Worm (Caenorhabditis elegans) whole organism, young adult: ENCODE results near the gene C33H5.2.
A peak's percentile ranks its signal among the peaks of the same experiment; 100 is the strongest.

Experiments used
- B0261.1 ChIP-seq: sonication (generic microtip); optimal IDR thresholded peaks from 2 replicates; lab custom pipeline; 2016; ENCODE audit warnings: mild to moderate bottlenecking, missing genetic modification characterization, moderate library complexity, missing compliant biosample characterization
- C17E4.6 ChIP-seq: fragments of 200-800 bp; sonication (Bioruptor generic); IDR thresholded peaks from 2 replicates; pipeline ENCODE4 v1.3.6; 2022; ENCODE audit warnings: missing genetic modification reagents, missing genetic modification characterization, missing compliant biosample characterization
- F33H1.4 ChIP-seq: fragments of 200-800 bp; sonication (Bioruptor generic); IDR thresholded peaks from 2 replicates; pipeline ENCODE4 v1.3.6; 2022; ENCODE audit warnings: missing genetic modification reagents, missing genetic modification characterization, missing compliant biosample characterization
- F37B4.10 ChIP-seq: fragments of 200-800 bp; sonication (Bioruptor generic); IDR thresholded peaks from 2 replicates; pipeline ENCODE4 v1.3.6; 2022; ENCODE audit warnings: missing genetic modification characterization, missing compliant biosample characterization
- F57A8.1 ChIP-seq: fragments of 200-800 bp; sonication (Bioruptor generic); optimal IDR thresholded peaks from 2 replicates; lab custom pipeline; 2018; ENCODE audit warnings: mild to moderate bottlenecking, missing genetic modification characterization, moderate library complexity, missing compliant biosample characterization
- T07F8.4 ChIP-seq: sonication (generic microtip); optimal IDR thresholded peaks from 2 replicates; lab custom pipeline; 2016; ENCODE audit warnings: mild to moderate bottlenecking, missing genetic modification characterization, moderate library complexity, missing compliant biosample characterization
- Y53G8AR.9 ChIP-seq: fragments of 200-800 bp; sonication (Bioruptor generic); conservative IDR thresholded peaks from 2 replicates; pipeline ENCODE4 v1.3.6; 2022; ENCODE audit warnings: missing genetic modification reagents, missing genetic modification characterization, missing compliant biosample characterization
- Y56A3A.18 ChIP-seq: fragments of 200-800 bp; sonication (Bioruptor generic); IDR thresholded peaks from 2 replicates; pipeline ENCODE4 v1.3.6; 2022; ENCODE audit warnings: missing genetic modification reagents, missing genetic modification characterization, missing compliant biosample characterization
- Y79H2A.3 ChIP-seq: fragments of 200-800 bp; sonication (Bioruptor generic); conservative IDR thresholded peaks from 2 replicates; pipeline ENCODE4 v1.3.6; 2022; ENCODE audit warnings: missing genetic modification reagents, missing genetic modification characterization, missing compliant biosample characterization
- ZK185.1 ChIP-seq: sonication (generic microtip); optimal IDR thresholded peaks from 2 replicates; lab custom pipeline; 2016; ENCODE audit warnings: mild to moderate bottlenecking, missing genetic modification characterization, missing compliant biosample characterization; ENCODE audit not compliant: poor library complexity, severe bottlenecking
- ama-1 ChIP-seq, 3 experiments: fragments of 150-350 bp in 1 of 3; sonication (generic microtip) in 2 of 3; optimal IDR thresholded peaks; 2 replicates each; lab custom pipeline; 2014 to 2018; ENCODE audit warnings: missing biosample characterization in 2 of 3, missing genetic modification characterization in 2 of 3, missing genetic modification reagents in 2 of 3
- aptf-3 ChIP-seq: fragments of 200-800 bp; sonication (Bioruptor generic); IDR thresholded peaks from 2 replicates; pipeline ENCODE4 v1.3.6; 2022; ENCODE audit warnings: missing genetic modification characterization, missing compliant biosample characterization
- atf-7 ChIP-seq: sonication (generic microtip); optimal IDR thresholded peaks from 2 replicates; lab custom pipeline; 2017; ENCODE audit warnings: mild to moderate bottlenecking, missing genetic modification characterization, missing compliant biosample characterization
- athp-1 ChIP-seq: sonication (generic microtip); optimal IDR thresholded peaks from 2 replicates; lab custom pipeline; 2017; ENCODE audit warnings: mild to moderate bottlenecking, missing genetic modification characterization, missing compliant biosample characterization
- attf-5 ChIP-seq: fragments of 200-800 bp; sonication (Bioruptor generic); optimal IDR thresholded peaks from 2 replicates; lab custom pipeline; 2018; ENCODE audit warnings: mild to moderate bottlenecking, missing genetic modification characterization, missing compliant biosample characterization
- cebp-2 ChIP-seq: fragments of 200-800 bp; sonication (Bioruptor generic); IDR thresholded peaks from 2 replicates; pipeline ENCODE4 v1.3.6; 2022; ENCODE audit warnings: missing genetic modification characterization, missing compliant biosample characterization
- ceh-40 ChIP-seq: fragments of 200-800 bp; sonication (Bioruptor generic); IDR thresholded peaks from 2 replicates; pipeline ENCODE4 v1.3.6; 2022; ENCODE audit warnings: missing genetic modification characterization, missing compliant biosample characterization
- ceh-58 ChIP-seq: fragments of 200-800 bp; sonication (Bioruptor generic); IDR thresholded peaks from 2 replicates; pipeline ENCODE4 v1.3.6; 2022; ENCODE audit warnings: missing genetic modification characterization, missing compliant biosample characterization
- dpff-1 ChIP-seq: sonication (generic microtip); optimal IDR thresholded peaks from 2 replicates; lab custom pipeline; 2017; ENCODE audit warnings: mild to moderate bottlenecking, missing genetic modification characterization, missing compliant biosample characterization
- efl-1 ChIP-seq: fragments of 150-350 bp; optimal IDR thresholded peaks from 2 replicates; lab custom pipeline; 2014; ENCODE audit warnings: missing biosample characterization, missing genetic modification reagents, missing genetic modification characterization
- egl-18 ChIP-seq: fragments of 200-800 bp; sonication (Bioruptor generic); IDR thresholded peaks from 2 replicates; pipeline ENCODE4 v1.3.6; 2022; ENCODE audit warnings: missing genetic modification reagents, missing genetic modification characterization, missing compliant biosample characterization
- ets-4 ChIP-seq: fragments of 200-800 bp; sonication (Bioruptor generic); optimal IDR thresholded peaks from 2 replicates; lab custom pipeline; 2018; ENCODE audit warnings: mild to moderate bottlenecking, missing genetic modification characterization, missing compliant biosample characterization
- fkh-3 ChIP-seq: sonication (generic microtip); optimal IDR thresholded peaks from 2 replicates; lab custom pipeline; 2016; ENCODE audit warnings: mild to moderate bottlenecking, missing genetic modification characterization, missing compliant biosample characterization
- gei-17 ChIP-seq: fragments of 200-800 bp; sonication (Bioruptor generic); optimal IDR thresholded peaks from 2 replicates; lab custom pipeline; 2018; ENCODE audit warnings: mild to moderate bottlenecking, missing genetic modification characterization, missing compliant biosample characterization
- hmg-1.2 ChIP-seq: fragments of 200-800 bp; sonication (Bioruptor generic); IDR thresholded peaks from 2 replicates; pipeline ENCODE4 v1.3.6; 2022; ENCODE audit warnings: missing genetic modification reagents, missing genetic modification characterization, missing compliant biosample characterization
- hsf-1 ChIP-seq: fragments of 200-800 bp; sonication (Bioruptor generic); IDR thresholded peaks from 2 replicates; pipeline ENCODE4 v1.3.6; 2022; ENCODE audit warnings: missing genetic modification reagents, missing genetic modification characterization, missing compliant biosample characterization
- lag-1 ChIP-seq: fragments of 200-800 bp; sonication (Bioruptor generic); IDR thresholded peaks from 2 replicates; pipeline ENCODE4 v1.3.6; 2022; ENCODE audit warnings: missing genetic modification reagents, missing genetic modification characterization, missing compliant biosample characterization
- lin-54 ChIP-seq: fragments of 200-800 bp; sonication (Bioruptor generic); optimal IDR thresholded peaks from 2 replicates; lab custom pipeline; 2018; ENCODE audit warnings: mild to moderate bottlenecking, missing genetic modification characterization, missing compliant biosample characterization
- lir-1 ChIP-seq: fragments of 200-800 bp; sonication (Bioruptor generic); conservative IDR thresholded peaks from 2 replicates; pipeline ENCODE4 v1.3.6; 2022; ENCODE audit warnings: missing genetic modification reagents, missing genetic modification characterization, missing compliant biosample characterization
- lsl-1 ChIP-seq: fragments of 200-800 bp; sonication (Bioruptor generic); optimal IDR thresholded peaks from 2 replicates; lab custom pipeline; 2018; ENCODE audit warnings: mild to moderate bottlenecking, missing genetic modification characterization, moderate library complexity, missing compliant biosample characterization
- madf-3 ChIP-seq: fragments of 200-800 bp; sonication (Bioruptor generic); IDR thresholded peaks from 2 replicates; pipeline ENCODE4 v1.3.6; 2022; ENCODE audit warnings: missing genetic modification reagents, missing genetic modification characterization, missing compliant biosample characterization
- madf-6 ChIP-seq: fragments of 200-800 bp; sonication (Bioruptor generic); IDR thresholded peaks from 2 replicates; pipeline ENCODE4 v1.3.6; 2022; ENCODE audit warnings: missing genetic modification reagents, missing genetic modification characterization, missing compliant biosample characterization
- madf-8 ChIP-seq: fragments of 200-800 bp; sonication (Bioruptor generic); conservative IDR thresholded peaks from 2 replicates; pipeline ENCODE4 v1.3.6; 2022; ENCODE audit warnings: missing genetic modification reagents, missing genetic modification characterization, missing compliant biosample characterization
- mcd-1 ChIP-seq: fragments of 200-800 bp; sonication (Bioruptor generic); IDR thresholded peaks from 2 replicates; pipeline ENCODE4 v1.3.6; 2022; ENCODE audit warnings: missing genetic modification reagents, missing genetic modification characterization, missing compliant biosample characterization
- nhr-27 ChIP-seq: fragments of 200-800 bp; sonication (Bioruptor generic); optimal IDR thresholded peaks from 2 replicates; lab custom pipeline; 2018; ENCODE audit warnings: mild to moderate bottlenecking, missing genetic modification characterization, moderate library complexity, missing compliant biosample characterization
- nhr-80 ChIP-seq: sonication (generic microtip); optimal IDR thresholded peaks from 2 replicates; lab custom pipeline; 2016; ENCODE audit warnings: missing genetic modification characterization, missing compliant biosample characterization
- snpc-4 ChIP-seq, 5 experiments: fragments of 150-350 bp in 1 of 5; sonication (generic microtip) in 4 of 5; optimal IDR thresholded peaks; 2 replicates each; lab custom pipeline; 2014 to 2018; ENCODE audit warnings: missing genetic modification characterization in 5 of 5, missing biosample characterization in 3 of 5, antibody characterized with exemption in 2 of 5, mild to moderate bottlenecking in 2 of 5, missing compliant biosample characterization in 2 of 5, missing genotype in 2 of 5, moderate library complexity in 2 of 5, missing genetic modification reagents in 1 of 5
- sptf-2 ChIP-seq: fragments of 200-800 bp; sonication (Bioruptor generic); optimal IDR thresholded peaks from 2 replicates; lab custom pipeline; 2018; ENCODE audit warnings: mild to moderate bottlenecking, missing genetic modification characterization, missing compliant biosample characterization
- tbx-9 ChIP-seq: sonication (generic microtip); optimal IDR thresholded peaks from 2 replicates; lab custom pipeline; 2016; ENCODE audit warnings: borderline replicate concordance, missing genetic modification characterization, inconsistent platforms, missing compliant biosample characterization
- tlf-1 ChIP-seq: fragments of 200-800 bp; sonication (Bioruptor generic); optimal IDR thresholded peaks from 2 replicates; lab custom pipeline; 2018; ENCODE audit warnings: mild to moderate bottlenecking, missing genetic modification characterization, missing compliant biosample characterization
- unc-62 ChIP-seq: fragments of 150-350 bp; optimal IDR thresholded peaks from 2 replicates; lab custom pipeline; 2014; ENCODE audit warnings: missing biosample characterization, missing genetic modification reagents, missing genetic modification characterization
- ztf-26 ChIP-seq: sonication (generic microtip); optimal IDR thresholded peaks from 2 replicates; lab custom pipeline; 2017; ENCODE audit warnings: missing genetic modification characterization, missing compliant biosample characterization
- ztf-3 ChIP-seq: fragments of 200-800 bp; sonication (Bioruptor generic); optimal IDR thresholded peaks from 2 replicates; lab custom pipeline; 2018; ENCODE audit warnings: mild to moderate bottlenecking, missing genetic modification characterization, missing compliant biosample characterization

Gene C33H5.2

DNA sequence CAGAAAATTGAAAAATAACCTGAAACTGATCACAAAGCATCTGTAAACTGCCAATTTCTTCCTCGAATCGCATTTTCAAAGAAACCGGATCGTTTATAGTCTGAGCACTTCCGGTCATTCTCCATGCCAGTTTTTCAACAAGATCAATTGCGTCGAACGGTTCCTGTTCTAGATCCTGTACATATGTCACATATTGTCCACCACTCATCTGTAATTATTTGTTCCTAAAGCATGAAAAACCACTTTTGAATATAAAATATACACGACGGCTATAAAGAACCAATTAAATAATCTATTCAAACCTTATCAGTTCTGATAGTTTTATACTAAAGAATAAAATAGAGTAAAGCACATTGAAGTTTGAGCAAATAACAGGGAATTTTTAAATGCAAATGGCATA, 22.5 kb upstream of the C33H5.2 start, which contains the start of gene sec-10 (continued):
- TF ChIP-seq dpff-1 (tag; lab: Kevin White, UChicago) (no peak), unc-62 (GFP tag; lab: Kevin White, UChicago) (no peak), snpc-4 (GFP tag; optimal IDR thresholded peaks at IDR 0.05; lab: Kevin White, UChicago) (no peak), snpc-4 (tag; optimal IDR thresholded peaks at IDR 0.05; lab: Kevin White, UChicago) (no peak), ztf-26 (tag; lab: Kevin White, UChicago) (no peak), hsf-1 (no peak), nhr-80 (tag; lab: Kevin White, UChicago) (no peak), T07F8.4 (tag; lab: Kevin White, UChicago) (no peak), F33H1.4 (GFP tag; lab: Robert Waterston, UW) (no peak), madf-8 (no peak), Y79H2A.3 (GFP tag; lab: Robert Waterston, UW) (no peak), hmg-1.2 (GFP tag; lab: Robert Waterston, UW) (no peak), mcd-1 (GFP tag; lab: Robert Waterston, UW) (peak; percentile 35; the same call in 1 of the 2 replicates), ceh-40 (GFP tag; lab: Robert Waterston, UW) (no peak), lag-1 (GFP tag; lab: Robert Waterston, UW) (no peak), tbx-9 (tag; lab: Kevin White, UChicago) (no peak), fkh-3 (tag; lab: Kevin White, UChicago) (no peak), madf-6 (GFP tag; lab: Robert Waterston, UW) (peak; percentile 16; the same call in 1 of the 2 replicates), sptf-2 (GFP tag; lab: Kevin White, UChicago) (no peak), efl-1 (GFP tag; lab: Kevin White, UChicago) (no peak), lir-1 (GFP tag; lab: Robert Waterston, UW) (no peak), ets-4 (no peak), nhr-27 (tag; lab: Kevin White, UChicago) (no peak), atf-7 (tag; lab: Kevin White, UChicago) (peak; percentile 16), ceh-58 (GFP tag; lab: Robert Waterston, UW) (no peak), ama-1 (optimal IDR thresholded peaks at IDR 0.05; lab: Kevin White, UChicago) (no peak), ama-1 (GFP tag; optimal IDR thresholded peaks at IDR 0.05; lab: Kevin White, UChicago) (no peak), Y56A3A.18 (GFP tag; lab: Robert Waterston, UW) (no peak), ZK185.1 (tag; lab: Kevin White, UChicago) (peak; percentile 20), tlf-1 (peak; percentile 28), C17E4.6 (GFP tag; lab: Robert Waterston, UW) (no peak), athp-1 (peak; percentile 73), B0261.1 (tag; lab: Kevin White, UChicago) (no peak), attf-5 (no peak), cebp-2 (GFP tag; lab: Robert Waterston, UW) (no peak), F57A8.1 (GFP tag; lab: Kevin White, UChicago) (no peak), F37B4.10 (GFP tag; lab: Robert Waterston, UW) (no peak), ztf-3 (GFP tag; lab: Kevin White, UChicago) (no peak), Y53G8AR.9 (GFP tag; lab: Robert Waterston, UW) (peak; percentile 87), lin-54 (no peak), aptf-3 (GFP tag; lab: Robert Waterston, UW) (no peak), madf-3 (0 out of 2 replicates have a peak, but pooled peaks have one; percentile 40), lsl-1 (no peak), egl-18 (GFP tag; lab: Robert Waterston, UW) (no peak), gei-17 (no peak)
